Fruit fly (Drosophila melanogaster) whole organism, embryonic: Measurements from ENCODE around the gene CG6972.

Experiments
- BtbVII ChIP-seq: fragments of 200-800 bp; sonication (Bioruptor generic); optimal IDR thresholded peaks from 3 replicates; lab custom pipeline; 2017; ENCODE audit warnings: missing biosample characterization, mild to moderate bottlenecking, missing genetic modification characterization
- CG13287 ChIP-seq: fragments of 200-800 bp; sonication (Bioruptor generic); IDR thresholded peaks from 2 replicates; pipeline ENCODE4 v1.3.6; 2022; ENCODE audit warnings: missing biosample characterization, missing genetic modification characterization; ENCODE audit not compliant: partially characterized antibody
- CG13624 ChIP-seq: fragments of 200-800 bp; sonication (Bioruptor generic); optimal IDR thresholded peaks from 2 replicates; lab custom pipeline; 2016; ENCODE audit warnings: missing biosample characterization, missing genetic modification characterization
- CG15269 ChIP-seq: fragments of 200-800 bp; sonication (Bioruptor generic); optimal IDR thresholded peaks from 2 replicates; lab custom pipeline; 2018; ENCODE audit warnings: missing biosample characterization, mild to moderate bottlenecking, missing genetic modification characterization, moderate library complexity
- CG1603 ChIP-seq: fragments of 200-800 bp; sonication (Bioruptor generic); optimal IDR thresholded peaks from 2 replicates; lab custom pipeline; 2019; ENCODE audit warnings: missing biosample characterization, mild to moderate bottlenecking, missing genetic modification characterization, moderate library complexity
- CG30020 ChIP-seq: fragments of 200-800 bp; optimal IDR thresholded peaks from 2 replicates; lab custom pipeline; 2019; ENCODE audit warnings: missing biosample characterization, mild to moderate bottlenecking, missing genetic modification characterization, moderate library complexity
- CG31441 ChIP-seq: fragments of 200-800 bp; sonication (Bioruptor generic); IDR thresholded peaks from 2 replicates; pipeline ENCODE4 v1.3.6; 2022; ENCODE audit warnings: missing biosample characterization, missing genetic modification characterization
- CG3163 ChIP-seq: fragments of 200-800 bp; sonication (Bioruptor generic); optimal IDR thresholded peaks from 3 replicates; lab custom pipeline; 2016; ENCODE audit warnings: missing biosample characterization, missing genetic modification characterization
- CG3995 ChIP-seq: fragments of 200-800 bp; sonication (Bioruptor generic); optimal IDR thresholded peaks from 3 replicates; lab custom pipeline; 2016; ENCODE audit warnings: missing biosample characterization, missing genetic modification characterization
- CG42726 ChIP-seq: fragments of 200-800 bp; sonication (Bioruptor generic); IDR thresholded peaks from 2 replicates; pipeline ENCODE4 v1.3.6; 2022; ENCODE audit warnings: missing biosample characterization, missing genetic modification characterization; ENCODE audit not compliant: partially characterized antibody
- CG4360 ChIP-seq: fragments of 200-800 bp; sonication (Bioruptor generic); IDR thresholded peaks from 2 replicates; pipeline ENCODE4 v1.3.6; 2022; ENCODE audit warnings: missing biosample characterization, missing genetic modification characterization
- CG4854 ChIP-seq: fragments of 200-800 bp; sonication (Bioruptor generic); optimal IDR thresholded peaks from 2 replicates; lab custom pipeline; 2016; ENCODE audit warnings: missing biosample characterization, missing genetic modification characterization, inconsistent platforms
- CG6175 ChIP-seq: fragments of 200-800 bp; sonication (Bioruptor generic); IDR thresholded peaks from 3 replicates; pipeline ENCODE4 v1.3.6; 2022; ENCODE audit warnings: missing biosample characterization, missing genetic modification characterization
- Deaf1 ChIP-seq: fragments of 200-800 bp; optimal IDR thresholded peaks from 3 replicates; lab custom pipeline; 2019; ENCODE audit warnings: missing biosample characterization, mild to moderate bottlenecking, missing genetic modification characterization, moderate library complexity
- Dip3 ChIP-seq: fragments of 200-800 bp; sonication (Bioruptor generic); optimal IDR thresholded peaks from 3 replicates; lab custom pipeline; 2016; ENCODE audit warnings: missing biosample characterization, missing genetic modification characterization
- Dll ChIP-seq: fragments of 200-800 bp; sonication (Bioruptor generic); IDR thresholded peaks from 4 replicates; pipeline ENCODE4 v1.3.6; 2022; ENCODE audit warnings: missing biosample characterization, missing genetic modification characterization; ENCODE audit not compliant: partially characterized antibody
- E2f2 ChIP-seq: fragments of 200-800 bp; sonication (Bioruptor generic); IDR thresholded peaks from 2 replicates; pipeline ENCODE4 v1.3.6; 2022; ENCODE audit warnings: missing biosample characterization, missing genetic modification characterization
- Elba2 ChIP-seq: fragments of 200-800 bp; sonication (Bioruptor generic); optimal IDR thresholded peaks from 3 replicates; lab custom pipeline; 2016; ENCODE audit warnings: missing biosample characterization, missing genetic modification characterization
- Hsf ChIP-seq: fragments of 200-800 bp; sonication (Bioruptor generic); optimal IDR thresholded peaks from 3 replicates; lab custom pipeline; 2016; ENCODE audit warnings: missing biosample characterization, missing genetic modification characterization
- Meics ChIP-seq: fragments of 200-800 bp; sonication (Bioruptor generic); optimal IDR thresholded peaks from 2 replicates; lab custom pipeline; 2017; ENCODE audit warnings: missing biosample characterization, mild to moderate bottlenecking, missing genetic modification characterization
- Myb ChIP-seq: fragments of 200-800 bp; sonication (Bioruptor generic); optimal IDR thresholded peaks from 2 replicates; lab custom pipeline; 2016; ENCODE audit warnings: missing biosample characterization, missing genetic modification characterization
- Neu2 ChIP-seq: fragments of 200-800 bp; sonication (Bioruptor generic); optimal IDR thresholded peaks from 3 replicates; lab custom pipeline; 2016; ENCODE audit warnings: missing biosample characterization, missing genetic modification characterization, borderline replicate concordance
- Nf-YB ChIP-seq: fragments of 200-800 bp; sonication (Bioruptor generic); optimal IDR thresholded peaks from 3 replicates; lab custom pipeline; 2019; ENCODE audit warnings: missing biosample characterization, mild to moderate bottlenecking, missing genetic modification characterization, moderate library complexity
- Pdp1 ChIP-seq, 2 experiments: fragments of 200-800 bp; sonication (Bioruptor generic); optimal IDR thresholded peaks; 3 replicates each; lab custom pipeline; 2016; ENCODE audit warnings: missing biosample characterization in 2 of 2, missing genetic modification characterization in 2 of 2, mild to moderate bottlenecking in 1 of 2, moderate library complexity in 1 of 2
- Scr ChIP-seq: fragments of 200-800 bp; sonication (Bioruptor generic); IDR thresholded peaks from 2 replicates; pipeline ENCODE4 v1.3.6; 2022; ENCODE audit warnings: missing biosample characterization, missing genetic modification characterization; ENCODE audit not compliant: partially characterized antibody
- Trl ChIP-seq, 3 experiments: fragments of >200 bp in 2 of 3; fragments of 200-800 bp in 1 of 3; sonication (Bioruptor generic) in 1 of 3; optimal IDR thresholded peaks; 2 replicates in 1 of 3; 3 replicates in 2 of 3; lab custom pipeline; 2016 to 2017; ENCODE audit warnings: missing biosample characterization in 1 of 3, missing genetic modification characterization in 1 of 3
- abd-A ChIP-seq: fragments of 200-800 bp; sonication (Bioruptor generic); optimal IDR thresholded peaks from 3 replicates; lab custom pipeline; 2019; ENCODE audit warnings: missing biosample characterization, mild to moderate bottlenecking, missing genetic modification characterization, moderate library complexity
- btn ChIP-seq: fragments of 200-800 bp; sonication (Bioruptor generic); optimal IDR thresholded peaks from 2 replicates; lab custom pipeline; 2016; ENCODE audit warnings: missing biosample characterization, missing genetic modification characterization
- cg ChIP-seq: fragments of 200-800 bp; sonication (Bioruptor generic); optimal IDR thresholded peaks from 3 replicates; lab custom pipeline; 2019; ENCODE audit warnings: missing biosample characterization, mild to moderate bottlenecking, missing genetic modification characterization, moderate library complexity
- chinmo ChIP-seq: fragments of 200-800 bp; sonication (Bioruptor generic); IDR thresholded peaks from 4 replicates; pipeline ENCODE4 v1.3.6; 2022; ENCODE audit warnings: missing biosample characterization, missing genetic modification characterization; ENCODE audit not compliant: partially characterized antibody
- disco-r ChIP-seq: fragments of 200-800 bp; sonication (Bioruptor generic); optimal IDR thresholded peaks from 2 replicates; lab custom pipeline; 2016; ENCODE audit warnings: missing biosample characterization, missing genetic modification characterization
- eve ChIP-seq, 2 experiments: fragments of >200 bp; optimal IDR thresholded peaks; 2 replicates each; lab custom pipeline; 2017; ENCODE audit warnings: missing biosample characterization in 2 of 2, missing genetic modification characterization in 2 of 2
- gro ChIP-seq: fragments of 200-800 bp; sonication (Bioruptor generic); optimal IDR thresholded peaks from 2 replicates; lab custom pipeline; 2016; ENCODE audit warnings: missing biosample characterization, missing genetic modification characterization
- kah ChIP-seq: fragments of 200-800 bp; sonication (Bioruptor generic); optimal IDR thresholded peaks from 2 replicates; lab custom pipeline; 2018; ENCODE audit warnings: missing biosample characterization, mild to moderate bottlenecking, missing genetic modification characterization
- nom ChIP-seq: fragments of 200-800 bp; sonication (Bioruptor generic); optimal IDR thresholded peaks from 2 replicates; lab custom pipeline; 2017; ENCODE audit warnings: missing biosample characterization, missing genetic modification characterization, mild to moderate bottlenecking, moderate library complexity, missing genetic modification reagents
- pb ChIP-seq: fragments of 200-800 bp; sonication (Bioruptor generic); optimal IDR thresholded peaks from 3 replicates; lab custom pipeline; 2016; ENCODE audit warnings: missing biosample characterization, missing genetic modification characterization
- sd ChIP-seq: fragments of 200-800 bp; sonication (Bioruptor generic); optimal IDR thresholded peaks from 3 replicates; lab custom pipeline; 2018; ENCODE audit warnings: missing biosample characterization, mild to moderate bottlenecking, missing genetic modification characterization, moderate library complexity
- sens ChIP-seq: fragments of 200-800 bp; sonication (Bioruptor generic); peaks from one replicate; lab custom pipeline; 2016; ENCODE audit warnings: missing biosample characterization, missing genetic modification characterization
- slbo ChIP-seq: fragments of 200-800 bp; sonication (Bioruptor generic); IDR thresholded peaks from 2 replicates; pipeline ENCODE4 v1.3.6; 2022; ENCODE audit warnings: missing biosample characterization, missing genetic modification characterization
- slp2 ChIP-seq: fragments of 200-800 bp; sonication (Bioruptor generic); optimal IDR thresholded peaks from 2 replicates; lab custom pipeline; 2016; ENCODE audit warnings: missing biosample characterization, missing genetic modification characterization
- trem ChIP-seq: fragments of 200-800 bp; optimal IDR thresholded peaks from 3 replicates; lab custom pipeline; 2019; ENCODE audit warnings: missing biosample characterization, mild to moderate bottlenecking, missing genetic modification characterization, moderate library complexity
- tup ChIP-seq: fragments of 200-800 bp; sonication (Bioruptor generic); optimal IDR thresholded peaks from 2 replicates; lab custom pipeline; 2016; ENCODE audit warnings: missing biosample characterization, mild to moderate bottlenecking, missing genetic modification characterization, moderate library complexity
- unc-4 ChIP-seq: fragments of 200-800 bp; sonication (Bioruptor generic); IDR thresholded peaks from 2 replicates; pipeline ENCODE4 v1.3.6; 2022; ENCODE audit warnings: missing biosample characterization, missing genetic modification characterization; ENCODE audit not compliant: partially characterized antibody
- vfl ChIP-seq: fragments of 200-800 bp; sonication (Bioruptor generic); optimal IDR thresholded peaks from 2 replicates; lab custom pipeline; 2016; ENCODE audit warnings: missing biosample characterization, missing genetic modification characterization
- vvl ChIP-seq: fragments of 200-800 bp; sonication (Bioruptor generic); IDR thresholded peaks from 2 replicates; pipeline ENCODE4 v1.3.6; 2022; ENCODE audit warnings: missing biosample characterization, missing genetic modification characterization
- yki ChIP-seq: fragments of >200 bp; optimal IDR thresholded peaks from 3 replicates; lab custom pipeline; 2018

Gene CG6972

DNA sequence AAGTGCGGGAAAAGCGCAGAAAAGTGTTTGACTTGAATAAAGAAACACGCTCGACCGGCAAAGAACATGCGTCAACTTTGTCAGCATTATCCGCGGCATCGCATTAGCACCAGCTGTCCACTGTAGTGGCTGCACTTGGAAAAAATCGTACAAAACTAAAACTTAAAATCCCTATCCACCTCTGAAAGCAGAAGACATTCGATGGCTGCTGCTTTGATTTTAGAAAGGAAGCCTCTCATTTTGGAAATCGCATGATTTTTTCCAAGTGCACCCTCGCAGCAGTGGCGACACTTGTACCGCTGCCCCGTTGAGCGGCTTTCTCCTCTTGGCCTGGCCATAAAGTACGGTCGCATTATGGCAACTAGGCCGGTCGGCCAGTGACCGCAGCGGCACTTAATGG is 37.5 kb upstream of the CG6972 start (continued):
- TF ChIP-seq vfl (GFP tag; lab: Kevin White, UChicago), result no peak
- peak; percentile 44 for TF ChIP-seq pb
- TF ChIP-seq CG31441 (GFP tag; lab: Robert Waterston, UW), result peak; percentile 23; the same call in 1 of the 2 replicates
- peak; percentile 41 for TF ChIP-seq Hsf
- TF ChIP-seq Meics, result no peak
- peak; percentile 76 for TF ChIP-seq slbo (GFP tag; lab: Robert Waterston, UW)

dm6 chr3R:22666449-22667283 is 35.1 kb upstream of the CG6972 start:
- TF ChIP-seq Meics (no peak), Nf-YB (GFP tag; lab: Kevin White, UChicago) (peak; percentile 8), abd-A (peak; percentile 64), kah (peak; percentile 46), Scr (GFP tag; lab: Robert Waterston, UW) (0 out of 2 replicates have a peak, but pooled peaks have one; percentile 12), cg (GFP tag; lab: Kevin White, UChicago) (peak; percentile 91), CG4854 (GFP tag; lab: Kevin White, UChicago) (no peak), CG4360 (GFP tag; lab: Robert Waterston, UW) (peak; percentile 81), Neu2 (peak; percentile 2), Myb (GFP tag; lab: Kevin White, UChicago) (no peak), CG6175 (GFP tag; lab: Robert Waterston, UW) (peak; percentile 69; the same call in 1 of the 3 replicates), sd (tag; lab: Kevin White, UChicago) (peak; percentile 77), CG13287 (GFP tag; lab: Robert Waterston, UW) (peak; percentile 32; the same call in 1 of the 2 replicates), Dll (GFP tag; lab: Robert Waterston, UW) (no peak), CG13624 (GFP tag; lab: Kevin White, UChicago) (no peak), E2f2 (GFP tag; lab: Robert Waterston, UW) (peak; percentile 11; the same call in 1 of the 2 replicates), yki (no peak), chinmo (peak; percentile 82; the same call in 1 of the 4 replicates), vvl (GFP tag; lab: Robert Waterston, UW) (peak; percentile 39; the same call in 1 of the 2 replicates), gro (GFP tag; lab: Kevin White, UChicago) (peak; percentile 16), Dip3 (GFP tag; lab: Kevin White, UChicago) (no peak), Deaf1 (tag; lab: Kevin White, UChicago) (peak; percentile 43), BtbVII (GFP tag; lab: Kevin White, UChicago) (peak; percentile 20), unc-4 (GFP tag; lab: Robert Waterston, UW) (0 out of 2 replicates have a peak, but pooled peaks have one; percentile 19), CG30020 (tag; lab: Kevin White, UChicago) (no peak), sens (GFP tag; lab: Kevin White, UChicago) (peak; percentile 72), Pdp1 (GFP tag; optimal IDR thresholded peaks at IDR 0.05; lab: Kevin White, UChicago) (peak in 1 of 2 experiments; percentile 1), tup (no peak), CG15269 (tag; lab: Kevin White, UChicago) (peak; percentile 72), Trl (optimal IDR thresholded peaks at IDR 0.05; lab: Kevin White, UChicago) (peak; percentile 77 to 78), Trl (GFP tag; optimal IDR thresholded peaks at IDR 0.05; lab: Kevin White, UChicago) (no peak), CG3995 (GFP tag; lab: Kevin White, UChicago) (peak; percentile 9), eve (GFP tag; optimal IDR thresholded peaks at IDR 0.05; lab: Kevin White, UChicago) (no peak), nom (GFP tag; lab: Kevin White, UChicago) (peak; percentile 22), trem (no peak), Elba2 (GFP tag; lab: Kevin White, UChicago) (peak; percentile 92), btn (GFP tag; lab: Kevin White, UChicago) (no peak), CG3163 (GFP tag; lab: Kevin White, UChicago) (peak; percentile 40), CG1603 (peak; percentile 1), CG42726 (0 out of 2 replicates have a peak, but pooled peaks have one; percentile 18), slp2 (GFP tag; lab: Kevin White, UChicago) (peak; percentile 4), disco-r (GFP tag; lab: Kevin White, UChicago) (no peak)
